Fruit fly (Drosophila melanogaster) whole organism: ENCODE results near the gene Hpd.

Source experiments
- Dll ChIP-seq: fragments of >200 bp; optimal IDR thresholded peaks from 2 replicates; lab custom pipeline; 2017
- usp ChIP-seq: fragments of >200 bp; optimal IDR thresholded peaks from 2 replicates; lab custom pipeline; 2017; ENCODE audit warnings: missing biosample characterization, missing genetic modification characterization, mixed read lengths

DNA sequence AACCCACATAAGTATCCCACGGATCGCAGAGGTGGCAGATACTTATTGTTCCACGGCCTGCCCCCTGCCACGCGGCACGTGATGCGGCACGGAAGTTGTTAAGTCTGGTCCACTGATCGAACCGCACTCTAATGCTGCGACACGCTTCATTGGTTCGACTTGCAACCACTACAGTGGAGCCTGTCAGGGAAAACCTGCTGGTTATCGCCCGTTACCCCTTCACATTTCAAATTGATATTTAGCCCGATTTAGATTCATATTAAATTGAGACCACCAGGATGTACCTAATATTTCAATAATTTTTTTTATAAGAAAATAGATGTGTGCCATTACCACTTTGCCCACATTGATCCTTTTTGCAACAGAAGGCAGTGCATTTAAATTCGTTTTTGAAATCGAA, 7.7 kb upstream of the Hpd start:
- no peak for TF ChIP-seq usp
- no peak for TF ChIP-seq Dll
